Worm (Caenorhabditis elegans): Measurements from ENCODE around the gene W06G6.15.

W06G6.15 gene

ce11 chrV:16685725-16686124 is 31.4 kb downstream of the W06G6.15 start, which contains the start of gene srw-43:
TSS of gene srw-43 (plus strand) at chrV:16686025.
- no peak for TF ChIP-seq sptf-1 (tag; optimal IDR thresholded peaks at IDR 0.05)
- TF ChIP-seq pqm-1 (tag; optimal IDR thresholded peaks at IDR 0.05), result no peak
- TF ChIP-seq nhr-19 (GFP tag; conservative IDR thresholded peaks at IDR 0.05), result no peak
- TF ChIP-seq ama-1 (optimal IDR thresholded peaks at IDR 0.05), result no peak
- no peak for TF ChIP-seq nhr-90 (tag; optimal IDR thresholded peaks at IDR 0.05; ENCODE audit: poor library complexity)

ce11 chrV:16687227-16687626 is 32.9 kb downstream of the W06G6.15 start, which contains the start of gene srz-102:
TSS of gene srz-102 (plus strand) at chrV:16687527.
- no peak for TF ChIP-seq hlh-17 (GFP tag; optimal IDR thresholded peaks at IDR 0.05; ENCODE audit: borderline replicate concordance)
- no peak for TF ChIP-seq F16B12.6 (tag; optimal IDR thresholded peaks at IDR 0.05)
- no peak for TF ChIP-seq unc-98 (GFP tag; IDR thresholded peaks at IDR 0.05)
- no peak for TF ChIP-seq sox-4 (tag; optimal IDR thresholded peaks at IDR 0.05)
- TF ChIP-seq xbp-1 (tag; optimal IDR thresholded peaks at IDR 0.05), result no peak
- TF ChIP-seq aly-2 (tag; optimal IDR thresholded peaks at IDR 0.05), result no peak
- TF ChIP-seq lin-15B (tag; optimal IDR thresholded peaks at IDR 0.05), result no peak

ce11 chrV:16692988-16693387 is 38.6 kb downstream of the W06G6.15 start:
- no peak for TF ChIP-seq irx-1 (tag; optimal IDR thresholded peaks at IDR 0.05)
- TF ChIP-seq ceh-8 (GFP tag; optimal IDR thresholded peaks at IDR 0.05), result peak; percentile 56

- TF ChIP-seq fos-1 (tag; optimal IDR thresholded peaks at IDR 0.05) (no peak), nhr-19 (GFP tag; conservative IDR thresholded peaks at IDR 0.05) (no peak), grh-1 (GFP tag; IDR thresholded peaks at IDR 0.05) (no peak), nhr-90 (tag; optimal IDR thresholded peaks at IDR 0.05; ENCODE audit: poor library complexity) (no peak), egl-13 (tag; optimal IDR thresholded peaks at IDR 0.05) (no peak), irx-1 (tag; optimal IDR thresholded peaks at IDR 0.05) (no peak), ets-5 (GFP tag; IDR thresholded peaks at IDR 0.05) (no peak), lin-39 (tag; optimal IDR thresholded peaks at IDR 0.05) (no peak), lin-35 (GFP tag; optimal IDR thresholded peaks at IDR 0.05) (no peak), ceh-63 (GFP tag; optimal IDR thresholded peaks at IDR 0.05) (no peak), lin-15B (tag; optimal IDR thresholded peaks at IDR 0.05) (no peak)
Observed at ce11 chrV:16693732-16694131, 39.4 kb downstream of the W06G6.15 start, which contains the start of gene srw-42. TSS of gene srw-42 (minus strand) at chrV:16693832.

- TF ChIP-seq nhr-84 (tag; optimal IDR thresholded peaks at IDR 0.05), result no peak
- TF ChIP-seq zip-4 (GFP tag; optimal IDR thresholded peaks at IDR 0.05), result no peak
- no peak for TF ChIP-seq nhr-47 (tag; optimal IDR thresholded peaks at IDR 0.05)
- no peak for TF ChIP-seq hlh-17 (GFP tag; optimal IDR thresholded peaks at IDR 0.05; ENCODE audit: borderline replicate concordance)
- no peak for TF ChIP-seq efl-3 (GFP tag; optimal IDR thresholded peaks at IDR 0.05)
- no peak for TF ChIP-seq lin-14 (GFP tag; optimal IDR thresholded peaks at IDR 0.05)
- TF ChIP-seq nhr-85 (tag), result no peak
- TF ChIP-seq ztf-4 (tag; optimal IDR thresholded peaks at IDR 0.05), result no peak
- TF ChIP-seq ceh-82 (tag; optimal IDR thresholded peaks at IDR 0.05), result no peak
- no peak for TF ChIP-seq lin-15B (tag; optimal IDR thresholded peaks at IDR 0.05)
Observed at ce11 chrV:16694538-16694937, 40.2 kb downstream of the W06G6.15 start, which contains the start of gene srz-101. TSS of gene srz-101 (plus strand) at chrV:16694838.

ce11 chrV:16695499-16695898 is 41.2 kb downstream of the W06G6.15 start:
- TF ChIP-seq sup-37 (GFP tag; optimal IDR thresholded peaks at IDR 0.05), result no peak
- no peak for TF ChIP-seq efl-1 (optimal IDR thresholded peaks at IDR 0.05)
- peak in 1 of 2 experiments; percentile 79 for TF ChIP-seq efl-1 (GFP tag; optimal IDR thresholded peaks at IDR 0.05 in 1 of 2)

Measured in whole organism, L1 larva.